Fruit fly (Drosophila melanogaster): ENCODE results near the gene CG43675.
A peak's percentile ranks its signal among the peaks of the same experiment; 100 is the strongest.

The CG43675 gene

dm6 chr3R:9378644-9379411, 23.5 kb downstream of the CG43675 start:
- TF ChIP-seq pan (optimal IDR thresholded peaks at IDR 0.05) (peak; percentile 64), Dll (optimal IDR thresholded peaks at IDR 0.05) (peak; percentile 61), psq (optimal IDR thresholded peaks at IDR 0.05) (no peak)

- TF ChIP-seq Dll (optimal IDR thresholded peaks at IDR 0.05): no peak
- TF ChIP-seq EcR (GFP tag; optimal IDR thresholded peaks at IDR 0.05): no peak
- no peak for TF ChIP-seq pan (optimal IDR thresholded peaks at IDR 0.05)
- no peak for TF ChIP-seq usp (GFP tag; optimal IDR thresholded peaks at IDR 0.05)
- TF ChIP-seq CG8478 (optimal IDR thresholded peaks at IDR 0.05): no peak
- TF ChIP-seq psq (optimal IDR thresholded peaks at IDR 0.05): no peak
These were observed 25.7 kb downstream of the CG43675 start for dm6 chr3R:9380970-9381369.

dm6 chr3R:9385987-9386386, 30.7 kb downstream of the CG43675 start:
- no peak for TF ChIP-seq psq (optimal IDR thresholded peaks at IDR 0.05)
- no peak for TF ChIP-seq pan (optimal IDR thresholded peaks at IDR 0.05)
- TF ChIP-seq EcR (GFP tag; optimal IDR thresholded peaks at IDR 0.05): no peak
- TF ChIP-seq Dll (optimal IDR thresholded peaks at IDR 0.05): no peak
- TF ChIP-seq CG8478 (optimal IDR thresholded peaks at IDR 0.05): no peak
- TF ChIP-seq usp (GFP tag; optimal IDR thresholded peaks at IDR 0.05): no peak

- TF ChIP-seq usp (GFP tag; optimal IDR thresholded peaks at IDR 0.05) (no peak), EcR (GFP tag; optimal IDR thresholded peaks at IDR 0.05) (no peak), Dll (optimal IDR thresholded peaks at IDR 0.05) (no peak), CG8478 (optimal IDR thresholded peaks at IDR 0.05) (no peak), psq (optimal IDR thresholded peaks at IDR 0.05) (no peak), pan (optimal IDR thresholded peaks at IDR 0.05) (no peak)
These were observed 32.3 kb downstream of the CG43675 start for dm6 chr3R:9387634-9388033.

dm6 chr3R:9388321-9388720, 33.0 kb downstream of the CG43675 start:
- no peak for TF ChIP-seq pan (optimal IDR thresholded peaks at IDR 0.05)
- no peak for TF ChIP-seq psq (optimal IDR thresholded peaks at IDR 0.05)
- no peak for TF ChIP-seq Dll (optimal IDR thresholded peaks at IDR 0.05)
- no peak for TF ChIP-seq usp (GFP tag; optimal IDR thresholded peaks at IDR 0.05)
- TF ChIP-seq EcR (GFP tag; optimal IDR thresholded peaks at IDR 0.05): no peak
- TF ChIP-seq CG8478 (optimal IDR thresholded peaks at IDR 0.05): no peak

- TF ChIP-seq CG8478 (optimal IDR thresholded peaks at IDR 0.05) (no peak), pan (optimal IDR thresholded peaks at IDR 0.05) (no peak), EcR (GFP tag; optimal IDR thresholded peaks at IDR 0.05) (no peak), psq (optimal IDR thresholded peaks at IDR 0.05) (no peak), Dll (optimal IDR thresholded peaks at IDR 0.05) (no peak), usp (GFP tag; optimal IDR thresholded peaks at IDR 0.05) (no peak)
These were observed 33.7 kb downstream of the CG43675 start for dm6 chr3R:9388972-9389371.

- TF ChIP-seq usp (GFP tag; optimal IDR thresholded peaks at IDR 0.05) (no peak), CG8478 (optimal IDR thresholded peaks at IDR 0.05) (no peak), Dll (optimal IDR thresholded peaks at IDR 0.05) (no peak), psq (optimal IDR thresholded peaks at IDR 0.05) (no peak), pan (optimal IDR thresholded peaks at IDR 0.05) (no peak), EcR (GFP tag; optimal IDR thresholded peaks at IDR 0.05) (no peak)
These were observed 34.9 kb downstream of the CG43675 start for dm6 chr3R:9390201-9390600.

dm6 chr3R:9392421-9392820, 37.1 kb downstream of the CG43675 start:
- TF ChIP-seq usp (GFP tag; optimal IDR thresholded peaks at IDR 0.05) (no peak), CG8478 (optimal IDR thresholded peaks at IDR 0.05) (no peak), EcR (GFP tag; optimal IDR thresholded peaks at IDR 0.05) (no peak), Dll (optimal IDR thresholded peaks at IDR 0.05) (no peak), pan (optimal IDR thresholded peaks at IDR 0.05) (no peak), psq (optimal IDR thresholded peaks at IDR 0.05) (no peak)

- TF ChIP-seq Dll (optimal IDR thresholded peaks at IDR 0.05): no peak
- no peak for TF ChIP-seq psq (optimal IDR thresholded peaks at IDR 0.05)
- no peak for TF ChIP-seq usp (GFP tag; optimal IDR thresholded peaks at IDR 0.05)
- TF ChIP-seq CG8478 (optimal IDR thresholded peaks at IDR 0.05): no peak
- TF ChIP-seq pan (optimal IDR thresholded peaks at IDR 0.05): no peak
- no peak for TF ChIP-seq EcR (GFP tag; optimal IDR thresholded peaks at IDR 0.05)
These were observed 38.3 kb downstream of the CG43675 start for dm6 chr3R:9393542-9394025.

dm6 chr3R:9394385-9395042, 39.2 kb downstream of the CG43675 start, which contains the start of gene FER:
FER (minus strand) TSS chr3R:9394546.
- no peak for TF ChIP-seq EcR (GFP tag; optimal IDR thresholded peaks at IDR 0.05)
- TF ChIP-seq usp (GFP tag; optimal IDR thresholded peaks at IDR 0.05): no peak
- no peak for TF ChIP-seq psq (optimal IDR thresholded peaks at IDR 0.05)
- TF ChIP-seq Dll (optimal IDR thresholded peaks at IDR 0.05): no peak

dm6 chr3R:9395998-9396397, 40.7 kb downstream of the CG43675 start:
- TF ChIP-seq psq (optimal IDR thresholded peaks at IDR 0.05) (no peak), EcR (GFP tag; optimal IDR thresholded peaks at IDR 0.05) (no peak), CG8478 (optimal IDR thresholded peaks at IDR 0.05) (no peak), Dll (optimal IDR thresholded peaks at IDR 0.05) (no peak), usp (GFP tag; optimal IDR thresholded peaks at IDR 0.05) (no peak), pan (optimal IDR thresholded peaks at IDR 0.05) (no peak)

- no peak for TF ChIP-seq EcR (GFP tag; optimal IDR thresholded peaks at IDR 0.05)
- no peak for TF ChIP-seq usp (GFP tag; optimal IDR thresholded peaks at IDR 0.05)
- TF ChIP-seq CG8478 (optimal IDR thresholded peaks at IDR 0.05): no peak
- TF ChIP-seq psq (optimal IDR thresholded peaks at IDR 0.05): no peak
- TF ChIP-seq Dll (optimal IDR thresholded peaks at IDR 0.05): no peak
- no peak for TF ChIP-seq pan (optimal IDR thresholded peaks at IDR 0.05)
These were observed 42.6 kb downstream of the CG43675 start, which contains the start of gene Or85f for dm6 chr3R:9397890-9398289. Or85f (plus strand) TSS chr3R:9398190.

Data from whole organism.